Fruit fly (Drosophila melanogaster) whole organism: ENCODE results near the gene kek2.

Experiments
- CG8478 ChIP-seq: fragments of >200 bp; optimal IDR thresholded peaks from 2 replicates; lab custom pipeline; 2018; ENCODE audit warnings: inconsistent platforms
- Dll ChIP-seq: fragments of >200 bp; optimal IDR thresholded peaks from 2 replicates; lab custom pipeline; 2017
- EcR ChIP-seq, 2 experiments: fragments of >200 bp; optimal IDR thresholded peaks; 2 replicates each; lab custom pipeline; 2017; ENCODE audit warnings: missing biosample characterization in 2 of 2, missing genetic modification characterization in 2 of 2, missing genetic modification reagents in 2 of 2
- pan ChIP-seq: fragments of >200 bp; optimal IDR thresholded peaks from 2 replicates; lab custom pipeline; 2017
- psq ChIP-seq: fragments of >200 bp; optimal IDR thresholded peaks from 2 replicates; lab custom pipeline; 2017

DNA sequence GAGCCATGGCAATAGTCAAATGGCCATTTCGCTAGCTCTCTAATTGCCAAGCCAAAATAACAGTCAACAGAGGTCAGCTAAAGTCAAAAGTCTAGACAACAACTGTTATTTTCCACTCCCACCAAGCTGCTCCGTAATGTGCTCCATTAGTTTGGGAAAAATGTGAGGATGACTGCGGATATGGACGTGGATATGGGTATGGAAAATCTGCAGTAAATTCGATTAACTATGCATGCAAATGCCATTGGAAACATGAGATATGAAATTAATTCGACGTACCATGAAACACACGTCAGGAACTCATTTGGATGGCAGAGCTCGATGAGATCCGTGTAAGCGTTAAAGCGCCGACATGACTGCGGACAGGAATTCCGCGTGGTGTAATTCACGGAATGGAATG lies 81.2 kb downstream of the kek2 start, which contains the start of gene CG44477:
- TF ChIP-seq Dll (lab: Kevin White, UChicago) (no peak), EcR (GFP tag; optimal IDR thresholded peaks at IDR 0.05; lab: Kevin White, UChicago) (no peak), psq (lab: Kevin White, UChicago) (no peak), CG8478 (lab: Kevin White, UChicago) (no peak), pan (lab: Kevin White, UChicago) (no peak)
